Worm (Caenorhabditis elegans): Measurements from ENCODE around the gene pqn-96.

- TF ChIP-seq ceh-27 (GFP tag; optimal IDR thresholded peaks at IDR 0.05), result no peak
- no peak for TF ChIP-seq ama-1 (optimal IDR thresholded peaks at IDR 0.05)
- no peak for TF ChIP-seq ama-1 (GFP tag; optimal IDR thresholded peaks at IDR 0.05)
- no peak for TF ChIP-seq nfya-1 (tag; optimal IDR thresholded peaks at IDR 0.05; ENCODE audit: borderline replicate concordance, insufficient read depth)
- TF ChIP-seq Y53F4B.3 (GFP tag; IDR thresholded peaks at IDR 0.05), result no peak
- TF ChIP-seq K11D2.4 (GFP tag; IDR thresholded peaks at IDR 0.05), result no peak
- no peak for TF ChIP-seq tbx-9 (tag; optimal IDR thresholded peaks at IDR 0.05; ENCODE audit: borderline replicate concordance)
- TF ChIP-seq dpl-1 (GFP tag; optimal IDR thresholded peaks at IDR 0.05), result no peak
Measured at ce11 chrIII:8416871-8417191, 22.4 kb downstream of the pqn-96 start.
